Worm (Caenorhabditis elegans): ENCODE results near the gene spe-36.

Gene spe-36

DNA sequence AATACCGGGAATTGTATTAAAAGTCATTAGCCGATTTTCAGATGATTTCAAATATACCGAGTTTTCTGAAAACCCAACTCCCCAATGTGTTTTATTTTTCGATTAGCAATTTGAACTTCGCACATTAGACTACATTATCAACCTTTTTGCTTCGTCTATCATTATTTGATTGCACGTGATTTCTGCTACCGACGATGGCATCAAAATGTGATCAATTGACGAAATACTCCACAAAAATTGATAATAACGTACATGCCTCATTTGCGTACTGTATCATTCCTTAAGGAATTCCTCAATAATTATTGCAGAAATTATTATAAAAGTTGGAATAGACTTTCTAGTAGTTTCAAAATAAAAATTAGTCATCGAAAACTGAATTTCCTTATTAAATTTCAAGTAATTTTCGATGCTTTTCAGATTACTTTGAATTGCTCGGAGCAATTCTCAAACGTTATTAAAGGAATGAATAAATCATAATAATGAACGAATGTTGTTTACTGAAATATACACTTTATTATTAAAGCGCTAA lies 31.8 kb upstream of the spe-36 start:
- TF ChIP-seq flt-1 (GFP tag; IDR thresholded peaks at IDR 0.05) (no peak), tab-1 (GFP tag; IDR thresholded peaks at IDR 0.05) (no peak), cog-1 (tag; optimal IDR thresholded peaks at IDR 0.05) (no peak), ztf-29 (GFP tag; IDR thresholded peaks at IDR 0.05) (no peak), T22C8.4 (GFP tag; IDR thresholded peaks at IDR 0.05) (no peak), ztf-23 (GFP tag; IDR thresholded peaks at IDR 0.05) (no peak), med-1 (GFP tag; optimal IDR thresholded peaks at IDR 0.05; ENCODE audit: insufficient read depth) (no peak)

DNA sequence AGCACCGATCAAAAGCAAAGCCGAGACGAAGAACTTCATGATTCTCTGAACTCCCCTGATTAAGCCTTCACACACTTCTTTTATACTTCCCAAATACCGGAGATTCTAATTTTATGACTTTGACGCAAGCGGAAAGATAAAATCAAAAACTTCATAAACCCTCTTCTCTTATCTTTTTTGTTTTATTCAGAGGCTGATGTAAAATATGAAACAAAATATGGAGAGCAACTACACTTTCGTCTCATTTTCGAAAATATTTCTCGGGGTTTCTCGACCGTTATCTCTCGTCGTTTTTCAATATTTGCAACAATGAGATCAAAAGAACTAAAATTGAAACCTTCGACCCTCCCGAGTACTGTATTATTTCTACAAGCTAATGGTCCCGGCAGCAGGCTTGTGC lies 31.0 kb upstream of the spe-36 start, which contains the start of gene lys-4:
Gene lys-4 (minus strand): TSS at position 115 of the 400 bp plus-strand sequence.
- TF ChIP-seq tab-1 (GFP tag; IDR thresholded peaks at IDR 0.05) (no peak), ref-1 (GFP tag; conservative IDR thresholded peaks at IDR 0.05) (no peak), cog-1 (tag; optimal IDR thresholded peaks at IDR 0.05) (no peak), T22C8.4 (GFP tag; IDR thresholded peaks at IDR 0.05) (no peak), med-1 (GFP tag; optimal IDR thresholded peaks at IDR 0.05; ENCODE audit: insufficient read depth) (no peak), klf-2 (GFP tag; conservative IDR thresholded peaks at IDR 0.05) (no peak), flt-1 (GFP tag; IDR thresholded peaks at IDR 0.05) (no peak)

DNA sequence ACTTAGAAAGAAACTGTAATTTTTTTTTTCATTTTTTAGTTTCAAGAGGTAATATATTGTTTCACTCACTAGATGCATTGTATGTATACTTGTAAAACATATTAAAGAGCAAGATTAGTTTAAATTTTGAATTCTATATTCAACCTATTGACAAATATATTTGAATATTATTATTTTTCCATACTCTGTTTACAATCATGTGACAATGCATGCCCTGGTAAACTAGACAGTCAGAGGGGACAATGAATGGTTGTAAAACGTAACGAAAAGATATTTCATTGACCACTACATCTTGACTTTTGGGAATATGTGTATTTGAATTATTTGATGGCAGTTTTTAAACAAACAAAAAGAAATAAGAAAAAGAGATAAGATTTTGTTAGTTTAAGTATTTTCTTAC lies 30.3 kb upstream of the spe-36 start:
- TF ChIP-seq cog-1 (tag; optimal IDR thresholded peaks at IDR 0.05): no peak
- no peak for TF ChIP-seq tab-1 (GFP tag; IDR thresholded peaks at IDR 0.05)
- TF ChIP-seq med-1 (GFP tag; optimal IDR thresholded peaks at IDR 0.05; ENCODE audit: insufficient read depth): no peak
- TF ChIP-seq flt-1 (GFP tag; IDR thresholded peaks at IDR 0.05): no peak
- no peak for TF ChIP-seq ref-1 (GFP tag; conservative IDR thresholded peaks at IDR 0.05)
- no peak for TF ChIP-seq ztf-29 (GFP tag; IDR thresholded peaks at IDR 0.05)
- no peak for TF ChIP-seq klf-2 (GFP tag; conservative IDR thresholded peaks at IDR 0.05)
- TF ChIP-seq ztf-23 (GFP tag; IDR thresholded peaks at IDR 0.05): no peak
- TF ChIP-seq T22C8.4 (GFP tag; IDR thresholded peaks at IDR 0.05): no peak

DNA sequence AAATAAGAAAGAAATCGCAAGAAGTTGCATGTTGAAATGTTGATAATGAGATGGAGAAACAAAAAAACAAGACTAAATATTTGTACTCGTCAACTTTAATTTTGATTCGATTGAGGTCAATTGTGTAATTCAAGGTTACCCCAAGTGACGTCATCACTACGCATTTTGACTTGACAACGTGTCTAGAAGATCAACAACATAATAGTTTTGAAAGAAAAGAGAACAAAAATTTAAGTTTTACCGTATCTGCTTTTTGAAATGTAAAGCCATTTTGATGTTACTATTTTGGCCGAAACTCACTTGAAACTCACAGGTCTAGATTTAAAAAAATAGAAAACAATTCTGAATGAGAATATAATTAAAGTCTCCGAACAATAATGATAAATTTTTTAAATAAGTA lies 28.8 kb upstream of the spe-36 start, which contains the start of gene dsl-5:
Gene dsl-5 (minus strand): TSS at position 101 of the 400 bp plus-strand sequence.
- TF ChIP-seq ztf-23 (GFP tag; IDR thresholded peaks at IDR 0.05) (no peak), ref-1 (GFP tag; conservative IDR thresholded peaks at IDR 0.05) (no peak), flt-1 (GFP tag; IDR thresholded peaks at IDR 0.05) (no peak), ztf-29 (GFP tag; IDR thresholded peaks at IDR 0.05) (no peak), T22C8.4 (GFP tag; IDR thresholded peaks at IDR 0.05) (no peak), cog-1 (tag; optimal IDR thresholded peaks at IDR 0.05) (no peak), klf-2 (GFP tag; conservative IDR thresholded peaks at IDR 0.05) (no peak), med-1 (GFP tag; optimal IDR thresholded peaks at IDR 0.05; ENCODE audit: insufficient read depth) (no peak), tab-1 (GFP tag; IDR thresholded peaks at IDR 0.05) (no peak)

DNA sequence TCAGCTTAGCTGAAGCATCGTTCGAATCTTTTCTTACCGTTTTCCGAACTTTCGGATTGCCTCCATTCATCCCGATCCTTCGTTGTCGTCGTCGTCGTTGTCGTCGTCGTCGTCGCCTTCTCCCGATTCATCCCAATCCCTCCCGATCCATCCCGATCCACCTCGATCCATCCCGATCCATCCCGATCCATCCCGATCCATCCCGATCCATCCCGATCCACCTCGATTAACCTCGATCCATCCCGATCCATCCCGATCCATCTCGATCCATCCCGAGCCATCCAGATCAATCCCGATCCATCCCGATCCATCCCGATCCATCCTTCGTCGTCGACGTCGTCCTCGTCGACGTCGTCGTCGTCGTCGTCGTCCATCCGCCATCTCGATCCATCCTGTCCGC lies 24.5 kb upstream of the spe-36 start:
- TF ChIP-seq ztf-29 (GFP tag; IDR thresholded peaks at IDR 0.05): 0 out of 2 replicates have a peak, but pooled peaks have one; percentile 21

DNA sequence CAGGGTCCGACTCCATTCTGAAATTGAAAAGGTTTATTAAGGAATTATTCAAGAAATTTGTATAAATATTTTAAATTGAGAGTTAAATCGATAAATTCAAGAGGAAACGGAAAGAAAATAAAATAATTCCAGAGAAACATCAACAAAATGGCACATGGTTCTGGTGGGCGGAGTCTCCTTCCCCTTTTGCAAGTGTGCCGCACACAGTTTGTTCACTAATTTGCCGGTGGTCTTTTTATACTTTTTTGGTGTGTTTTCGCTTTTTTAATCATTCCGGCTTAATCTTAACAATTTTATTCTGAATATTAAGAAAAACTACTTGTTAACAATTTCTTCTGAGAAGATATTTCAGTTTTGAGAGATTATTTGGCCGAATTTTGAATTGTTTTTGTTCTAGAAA lies 12.8 kb upstream of the spe-36 start, which contains the start of the genes ragc-1 and Y24F12A.1:
Gene ragc-1 (minus strand): TSS at position 25 of the 400 bp plus-strand sequence.
Gene Y24F12A.1 (plus strand): TSS at position 346 of the 400 bp plus-strand sequence.
- no peak for TF ChIP-seq ztf-29 (GFP tag; IDR thresholded peaks at IDR 0.05)
- TF ChIP-seq flt-1 (GFP tag; IDR thresholded peaks at IDR 0.05): peak; percentile 64; the same call in 1 of the 2 replicates
- 0 out of 2 replicates have a peak, but pooled peaks have one; percentile 36 for TF ChIP-seq tab-1 (GFP tag; IDR thresholded peaks at IDR 0.05)
- no peak for TF ChIP-seq T22C8.4 (GFP tag; IDR thresholded peaks at IDR 0.05)
- TF ChIP-seq med-1 (GFP tag; optimal IDR thresholded peaks at IDR 0.05; ENCODE audit: insufficient read depth): peak; percentile 56
- TF ChIP-seq cog-1 (tag; optimal IDR thresholded peaks at IDR 0.05): no peak
- TF ChIP-seq ztf-23 (GFP tag; IDR thresholded peaks at IDR 0.05): peak; percentile 71

DNA sequence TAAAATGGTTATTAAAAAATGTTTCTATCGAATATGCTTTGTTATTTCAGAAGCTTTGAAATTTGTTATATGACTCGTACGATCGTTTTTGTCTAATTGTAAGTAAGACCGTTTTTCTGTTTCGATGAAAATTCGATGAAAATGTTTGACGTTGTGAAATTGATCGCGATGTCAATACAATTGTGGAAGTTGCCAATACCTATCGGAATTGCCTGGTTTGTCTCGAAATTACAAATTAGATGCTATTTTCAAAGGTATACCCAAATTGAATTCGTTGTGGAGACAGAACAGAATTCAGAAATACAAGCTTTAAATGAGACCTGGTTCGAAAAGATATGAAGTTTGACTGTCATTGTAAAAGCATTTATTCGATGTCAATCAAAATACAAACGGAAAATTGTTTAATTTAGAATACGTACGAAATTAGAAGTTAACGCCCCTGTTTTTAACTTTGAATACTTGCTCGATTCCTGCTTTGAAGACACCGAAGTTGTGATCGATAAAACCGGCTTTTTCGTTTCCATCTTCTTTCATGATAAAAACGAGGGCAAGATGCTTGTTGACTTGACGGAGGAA lies 11.3 kb upstream of the spe-36 start:
- TF ChIP-seq tab-1 (GFP tag; IDR thresholded peaks at IDR 0.05) (no peak), ztf-23 (GFP tag; IDR thresholded peaks at IDR 0.05) (no peak), T22C8.4 (GFP tag; IDR thresholded peaks at IDR 0.05) (no peak), klf-2 (GFP tag; conservative IDR thresholded peaks at IDR 0.05) (no peak), ref-1 (GFP tag; conservative IDR thresholded peaks at IDR 0.05) (no peak), ztf-29 (GFP tag; IDR thresholded peaks at IDR 0.05) (no peak), cog-1 (tag; optimal IDR thresholded peaks at IDR 0.05) (no peak), flt-1 (GFP tag; IDR thresholded peaks at IDR 0.05) (no peak)

DNA sequence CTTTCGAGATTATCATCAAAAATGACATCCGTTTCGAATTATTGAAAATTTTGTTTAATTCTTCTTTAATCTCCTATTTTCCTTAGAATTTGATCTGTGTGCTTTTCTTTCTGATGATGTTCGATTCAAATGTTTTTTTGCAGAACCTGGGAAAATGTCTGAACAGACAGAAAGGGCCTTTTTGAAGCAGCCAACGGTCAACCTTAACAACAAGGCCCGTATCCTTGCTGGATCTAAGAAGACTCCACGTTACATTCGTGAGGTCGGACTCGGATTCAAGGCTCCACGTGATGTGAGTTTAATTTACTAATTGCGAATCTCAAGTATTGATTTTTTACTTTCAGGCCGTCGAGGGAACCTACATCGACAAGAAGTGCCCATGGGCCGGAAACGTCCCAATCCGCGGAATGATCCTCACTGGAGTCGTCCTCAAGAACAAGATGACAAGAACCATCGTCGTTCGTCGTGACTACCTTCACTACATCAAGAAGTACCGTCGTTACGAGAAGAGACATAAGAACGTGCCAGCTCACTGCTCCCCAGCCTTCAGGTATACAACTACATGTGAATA lies 10.5 kb upstream of the spe-36 start, which contains the start of gene rps-11:
Gene rps-11 (plus strand): TSS at position 144 of the 571 bp plus-strand sequence.
- TF ChIP-seq med-1 (GFP tag; optimal IDR thresholded peaks at IDR 0.05; ENCODE audit: insufficient read depth): no peak
- TF ChIP-seq klf-2 (GFP tag; conservative IDR thresholded peaks at IDR 0.05): no peak
- TF ChIP-seq ref-1 (GFP tag; conservative IDR thresholded peaks at IDR 0.05): no peak
- TF ChIP-seq tab-1 (GFP tag; IDR thresholded peaks at IDR 0.05): no peak
- TF ChIP-seq ztf-23 (GFP tag; IDR thresholded peaks at IDR 0.05): no peak
- TF ChIP-seq ztf-29 (GFP tag; IDR thresholded peaks at IDR 0.05): no peak
- TF ChIP-seq flt-1 (GFP tag; IDR thresholded peaks at IDR 0.05): no peak
- TF ChIP-seq T22C8.4 (GFP tag; IDR thresholded peaks at IDR 0.05): no peak
- TF ChIP-seq cog-1 (tag; optimal IDR thresholded peaks at IDR 0.05): no peak

DNA sequence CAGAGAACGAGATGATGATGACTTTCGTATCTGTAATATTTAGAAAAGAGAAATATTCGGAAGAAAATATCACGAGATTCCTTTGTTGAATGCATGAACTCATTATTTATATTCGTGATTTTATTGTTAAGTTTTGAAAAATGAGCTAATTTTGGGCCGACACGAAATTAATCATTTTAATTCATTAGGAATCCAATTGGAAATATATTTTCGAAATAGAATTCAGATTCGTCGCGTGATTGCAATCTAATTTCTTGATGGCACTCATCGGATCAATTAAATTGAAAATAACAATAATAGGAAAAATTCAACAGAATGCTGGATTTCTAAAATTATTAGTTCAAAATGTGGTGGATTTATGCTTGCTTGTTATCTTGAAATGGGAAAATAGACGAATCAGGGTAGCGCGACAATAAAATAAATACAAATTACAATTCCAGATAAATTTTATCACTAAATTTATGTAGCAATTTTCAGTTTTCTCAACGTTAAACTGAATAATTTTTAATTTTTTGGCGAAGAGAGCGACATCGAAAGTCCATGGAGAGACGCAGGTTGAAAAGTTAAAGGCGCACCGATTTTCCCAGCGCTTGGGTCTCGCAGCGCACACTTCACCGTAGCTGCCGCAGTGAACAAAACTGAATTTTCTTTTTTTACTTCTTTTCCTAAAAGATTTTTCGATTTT lies 9.8 kb upstream of the spe-36 start:
- TF ChIP-seq med-1 (GFP tag; optimal IDR thresholded peaks at IDR 0.05; ENCODE audit: insufficient read depth) (no peak), flt-1 (GFP tag; IDR thresholded peaks at IDR 0.05) (0 out of 2 replicates have a peak, but pooled peaks have one; percentile 51)

Data from whole organism, midembryonic.